Worm (Caenorhabditis elegans): ENCODE data around the gene ZK1240.11.

ce11 chrII:2304575-2304974 is 20.5 kb upstream of the ZK1240.11 start:
- TF ChIP-seq ztf-23 (GFP tag; IDR thresholded peaks at IDR 0.05) (no peak), ref-1 (GFP tag; conservative IDR thresholded peaks at IDR 0.05) (no peak), klf-2 (GFP tag; conservative IDR thresholded peaks at IDR 0.05) (no peak), flt-1 (GFP tag; IDR thresholded peaks at IDR 0.05) (no peak), med-1 (GFP tag; optimal IDR thresholded peaks at IDR 0.05; ENCODE audit: insufficient read depth) (no peak)
